Worm (Caenorhabditis elegans) whole organism, young adult: ENCODE results near the gene C39B5.14.

ENCODE experiments used
- K12H6.12 ChIP-seq: fragments of 200-800 bp; sonication (Bioruptor generic); optimal IDR thresholded peaks from 2 replicates; lab custom pipeline; 2018; ENCODE audit warnings: mild to moderate bottlenecking, missing genetic modification characterization, missing compliant biosample characterization
- Y56A3A.18 ChIP-seq: fragments of 200-800 bp; sonication (Bioruptor generic); IDR thresholded peaks from 2 replicates; pipeline ENCODE4 v1.3.6; 2022; ENCODE audit warnings: missing genetic modification reagents, missing genetic modification characterization, missing compliant biosample characterization
- ceh-58 ChIP-seq: fragments of 200-800 bp; sonication (Bioruptor generic); IDR thresholded peaks from 2 replicates; pipeline ENCODE4 v1.3.6; 2022; ENCODE audit warnings: missing genetic modification characterization, missing compliant biosample characterization
- efl-1 ChIP-seq: fragments of 150-350 bp; optimal IDR thresholded peaks from 2 replicates; lab custom pipeline; 2014; ENCODE audit warnings: missing biosample characterization, missing genetic modification reagents, missing genetic modification characterization
- ekl-4 ChIP-seq: fragments of 200-800 bp; sonication (Bioruptor generic); IDR thresholded peaks from 2 replicates; pipeline ENCODE4 v1.3.6; 2022; ENCODE audit warnings: missing genetic modification reagents, missing genetic modification characterization, missing compliant biosample characterization
- pha-4 ChIP-seq: fragments of 150-350 bp; sonication (generic microtip); optimal IDR thresholded peaks from 2 replicates; lab custom pipeline; 2014; ENCODE audit warnings: missing biosample characterization, missing genetic modification reagents, missing genetic modification characterization
- snpc-3.4 ChIP-seq: sonication (generic microtip); optimal IDR thresholded peaks from 2 replicates; lab custom pipeline; 2017; ENCODE audit warnings: missing genetic modification characterization, mild to moderate bottlenecking, missing compliant biosample characterization, antibody characterized with exemption, moderate library complexity, missing genotype, missing genetic modification reagents
- unc-62 ChIP-seq: fragments of 150-350 bp; optimal IDR thresholded peaks from 2 replicates; lab custom pipeline; 2014; ENCODE audit warnings: missing biosample characterization, missing genetic modification reagents, missing genetic modification characterization
- ztf-18 ChIP-seq: sonication (generic microtip); optimal IDR thresholded peaks from 2 replicates; lab custom pipeline; 2016; ENCODE audit warnings: missing genotype, mild to moderate bottlenecking, missing genetic modification characterization, missing compliant biosample characterization
- ztf-26 ChIP-seq: sonication (generic microtip); optimal IDR thresholded peaks from 2 replicates; lab custom pipeline; 2017; ENCODE audit warnings: missing genetic modification characterization, missing compliant biosample characterization

ce11 chrIII:2265986-2266701, 54.9 kb downstream of the C39B5.14 start, which contains the start of gene fbxa-9:
- TF ChIP-seq efl-1 (GFP tag; lab: Kevin White, UChicago) (no peak), ekl-4 (GFP tag; lab: Robert Waterston, UW) (no peak), Y56A3A.18 (GFP tag; lab: Robert Waterston, UW) (no peak), unc-62 (GFP tag; lab: Kevin White, UChicago) (no peak), K12H6.12 (tag; lab: Kevin White, UChicago) (no peak), pha-4 (tag; lab: Kevin White, UChicago) (no peak), ceh-58 (GFP tag; lab: Robert Waterston, UW) (no peak), snpc-3.4 (tag; lab: Kevin White, UChicago) (no peak), ztf-18 (tag; lab: Kevin White, UChicago) (no peak), ztf-26 (tag; lab: Kevin White, UChicago) (no peak)
